Worm (Caenorhabditis elegans): ENCODE measurements around the gene ZK1320.7.

- TF ChIP-seq daf-19 (GFP tag; conservative IDR thresholded peaks at IDR 0.05), result no peak
- TF ChIP-seq ces-1 (GFP tag; optimal IDR thresholded peaks at IDR 0.05), result no peak
- no peak for TF ChIP-seq nhr-237 (tag; optimal IDR thresholded peaks at IDR 0.05)
- TF ChIP-seq unc-39 (tag; optimal IDR thresholded peaks at IDR 0.05), result no peak
- no peak for TF ChIP-seq saeg-2 (GFP tag; IDR thresholded peaks at IDR 0.05)
- TF ChIP-seq egl-27 (tag; optimal IDR thresholded peaks at IDR 0.05), result no peak
- no peak for TF ChIP-seq tra-1 (GFP tag; IDR thresholded peaks at IDR 0.05)
- TF ChIP-seq madf-5 (GFP tag; IDR thresholded peaks at IDR 0.05), result no peak
- TF ChIP-seq aly-2 (tag; optimal IDR thresholded peaks at IDR 0.05), result no peak
- no peak for TF ChIP-seq aha-1 (tag)
These were observed 24.5 kb downstream of the ZK1320.7 start for ce11 chrII:9695942-9696341.

Measured in whole organism, L4 larva.